Fruit fly (Drosophila melanogaster): ENCODE measurements around the gene Cyp4e3.
A peak's percentile ranks its signal among the peaks of the same experiment; 100 is the strongest.

The Cyp4e3 gene

DNA sequence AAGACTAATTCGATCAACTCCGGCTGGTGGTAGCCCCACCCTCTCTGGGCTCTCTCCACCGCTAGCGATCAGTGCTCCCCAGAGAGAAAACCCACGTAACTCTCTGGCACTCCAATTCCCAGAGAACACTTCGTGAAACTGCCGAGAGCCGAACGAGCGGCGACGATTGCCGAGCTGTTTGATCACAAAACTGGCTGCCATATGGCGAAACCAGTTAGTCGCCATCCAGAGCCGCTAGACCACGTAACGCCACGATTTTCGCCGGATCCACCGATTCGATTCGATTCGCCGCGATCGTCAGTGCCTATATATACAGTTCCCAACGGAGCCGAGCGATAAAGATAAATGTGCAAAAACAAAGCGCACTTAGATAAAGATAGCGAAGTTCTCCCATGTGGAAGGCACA lies 32.3 kb upstream of the Cyp4e3 start, which contains the start of gene IP3K1 (continued):
- TF ChIP-seq dan (GFP tag; IDR thresholded peaks at IDR 0.05) (no peak), cwo (GFP tag; optimal IDR thresholded peaks at IDR 0.05) (peak; percentile 50), CG32772 (GFP tag; IDR thresholded peaks at IDR 0.05) (no peak), cato (GFP tag; optimal IDR thresholded peaks at IDR 0.05; ENCODE audit: borderline replicate concordance) (no peak), pfk (GFP tag; optimal IDR thresholded peaks at IDR 0.05) (no peak), CG16863 (GFP tag; optimal IDR thresholded peaks at IDR 0.05) (no peak), stwl (tag; optimal IDR thresholded peaks at IDR 0.05) (peak; percentile 1), fd96Cb (tag; optimal IDR thresholded peaks at IDR 0.05) (no peak), da (GFP tag; optimal IDR thresholded peaks at IDR 0.05) (no peak), mirr (GFP tag; optimal IDR thresholded peaks at IDR 0.05) (peak; percentile 67), Myb (GFP tag; optimal IDR thresholded peaks at IDR 0.05) (peak; percentile 0), bcd (GFP tag; optimal IDR thresholded peaks at IDR 0.05) (peak; percentile 27), CG6765 (GFP tag; optimal IDR thresholded peaks at IDR 0.05) (peak; percentile 31), CG14860 (GFP tag; IDR thresholded peaks at IDR 0.05; ENCODE audit: partially characterized antibody) (no peak), kah (GFP tag; optimal IDR thresholded peaks at IDR 0.05) (peak; percentile 56), fd64A (GFP tag; optimal IDR thresholded peaks at IDR 0.05) (peak; percentile 67), CG7987 (GFP tag; optimal IDR thresholded peaks at IDR 0.05) (peak; percentile 66), CG31365 (tag; optimal IDR thresholded peaks at IDR 0.05) (peak; percentile 24), Pdp1 (GFP tag; optimal IDR thresholded peaks at IDR 0.05) (peak in 1 of 2 experiments; percentile 80), sd (tag; optimal IDR thresholded peaks at IDR 0.05) (peak; percentile 53), Neu2 (GFP tag; optimal IDR thresholded peaks at IDR 0.05; ENCODE audit: borderline replicate concordance) (no peak), CG9817 (tag; optimal IDR thresholded peaks at IDR 0.05) (no peak), CG10147 (GFP tag; optimal IDR thresholded peaks at IDR 0.05) (peak; percentile 20), dpn (GFP tag; optimal IDR thresholded peaks at IDR 0.05) (peak; percentile 9 to 21), CG5245 (GFP tag; optimal IDR thresholded peaks at IDR 0.05) (no peak), dmrt99B (tag; optimal IDR thresholded peaks at IDR 0.05) (peak; percentile 27), Fer2 (tag; optimal IDR thresholded peaks at IDR 0.05) (no peak), sug (tag; optimal IDR thresholded peaks at IDR 0.05) (peak; percentile 75), pan (optimal IDR thresholded peaks at IDR 0.05) (no peak), pan (GFP tag; optimal IDR thresholded peaks at IDR 0.05 in 1 of 2, IDR thresholded peaks at IDR 0.05 in 1 of 2) (peak in 1 of 2 experiments; percentile 46), en (GFP tag; optimal IDR thresholded peaks at IDR 0.05) (no peak), Dref (GFP tag; IDR thresholded peaks at IDR 0.05) (0 out of 2 replicates have a peak, but pooled peaks have one; percentile 10), D (optimal IDR thresholded peaks at IDR 0.05) (no peak), D (GFP tag; optimal IDR thresholded peaks at IDR 0.05) (no peak), CG6791 (GFP tag; IDR thresholded peaks at IDR 0.05; ENCODE audit: partially characterized antibody) (peak; percentile 64; the same call in 1 of the 3 replicates), Lim3 (GFP tag; IDR thresholded peaks at IDR 0.05) (no peak), CG14050 (GFP tag; IDR thresholded peaks at IDR 0.05) (no peak), oc (tag; optimal IDR thresholded peaks at IDR 0.05) (peak; percentile 39), CG10431 (GFP tag; optimal IDR thresholded peaks at IDR 0.05) (no peak), CG10543 (GFP tag; optimal IDR thresholded peaks at IDR 0.05) (peak; percentile 85), CG11696 (GFP tag; IDR thresholded peaks at IDR 0.05) (peak; percentile 29; the same call in 1 of the 2 replicates), abd-A (tag; optimal IDR thresholded peaks at IDR 0.05) (peak; percentile 72), E2f1 (GFP tag; IDR thresholded peaks at IDR 0.05) (peak; percentile 30; the same call in 1 of the 2 replicates), CG4424 (GFP tag; optimal IDR thresholded peaks at IDR 0.05) (no peak), NfI (GFP tag; optimal IDR thresholded peaks at IDR 0.05) (peak; percentile 3), CG16813 (GFP tag; IDR thresholded peaks at IDR 0.05; ENCODE audit: partially characterized antibody) (no peak), bbx (GFP tag; IDR thresholded peaks at IDR 0.05; ENCODE audit: partially characterized antibody) (peak; percentile 74), mld (GFP tag; IDR thresholded peaks at IDR 0.05; ENCODE audit: partially characterized antibody) (peak; percentile 49; the same call in 1 of the 3 replicates), Atf6 (GFP tag; IDR thresholded peaks at IDR 0.05) (peak; percentile 59), CG10979 (tag; optimal IDR thresholded peaks at IDR 0.05) (no peak)

Data from whole organism, embryonic.